Worm (Caenorhabditis elegans) whole organism, midembryonic: Measurements from ENCODE around the gene Y75B8A.19.

ENCODE experiments used
- cog-1 ChIP-seq: sonication (generic microtip); optimal IDR thresholded peaks from 2 replicates; lab custom pipeline; 2016; ENCODE audit warnings: missing genetic modification characterization, missing compliant biosample characterization
- flt-1 ChIP-seq: fragments of 200-800 bp; sonication (Bioruptor generic); IDR thresholded peaks from 2 replicates; pipeline ENCODE4 v1.3.6; 2022; ENCODE audit warnings: missing genetic modification characterization, missing compliant biosample characterization
- klf-2 ChIP-seq: fragments of 200-800 bp; sonication (Bioruptor generic); conservative IDR thresholded peaks from 2 replicates; pipeline ENCODE4 v1.3.6; 2022; ENCODE audit warnings: missing genetic modification reagents, missing genetic modification characterization, missing compliant biosample characterization
- ref-1 ChIP-seq: fragments of 200-800 bp; sonication (Bioruptor generic); conservative IDR thresholded peaks from 2 replicates; pipeline ENCODE4 v1.3.6; 2022; ENCODE audit warnings: missing genetic modification reagents, missing genetic modification characterization, missing compliant biosample characterization
- tab-1 ChIP-seq: fragments of 200-800 bp; sonication (Bioruptor generic); IDR thresholded peaks from 2 replicates; pipeline ENCODE4 v1.3.6; 2022; ENCODE audit warnings: missing genetic modification characterization, missing compliant biosample characterization
- ztf-23 ChIP-seq: fragments of 200-800 bp; sonication (Bioruptor generic); IDR thresholded peaks from 2 replicates; pipeline ENCODE4 v1.3.6; 2022; ENCODE audit warnings: missing genetic modification reagents, missing genetic modification characterization, missing compliant biosample characterization

ce11 chrIII:12225234-12225633 lies 1.2 kb upstream of the Y75B8A.19 start, which contains the start of gene gmn-1:
- no peak for TF ChIP-seq ref-1 (GFP tag; lab: Robert Waterston, UW)
- TF ChIP-seq klf-2 (GFP tag; lab: Robert Waterston, UW), result no peak
- no peak for TF ChIP-seq tab-1 (GFP tag; lab: Robert Waterston, UW)
- no peak for TF ChIP-seq flt-1
- TF ChIP-seq ztf-23, result no peak
- no peak for TF ChIP-seq cog-1 (tag; lab: Kevin White, UChicago)
